Worm (Caenorhabditis elegans) whole organism, L2 larva: ENCODE results near the gene spp-14.

Source experiments
- ama-1 ChIP-seq: fragments of 150-350 bp; optimal IDR thresholded peaks from 2 replicates; lab custom pipeline; 2018; ENCODE audit warnings: inconsistent platforms
- egl-27 ChIP-seq: sonication (generic microtip); optimal IDR thresholded peaks from 3 replicates; lab custom pipeline; 2017; ENCODE audit warnings: missing biosample characterization, missing genetic modification reagents, missing genetic modification characterization
- fos-1 ChIP-seq: fragments of 150-350 bp; optimal IDR thresholded peaks from 2 replicates; lab custom pipeline; 2014; ENCODE audit warnings: missing biosample characterization, missing genetic modification characterization
- zag-1 ChIP-seq: fragments of 150-350 bp; optimal IDR thresholded peaks from 2 replicates; lab custom pipeline; 2014; ENCODE audit warnings: missing biosample characterization, missing genetic modification characterization

- no peak for TF ChIP-seq ama-1
- TF ChIP-seq zag-1 (tag; lab: Kevin White, UChicago) = no peak
- no peak for TF ChIP-seq fos-1 (tag; lab: Kevin White, UChicago)
- TF ChIP-seq egl-27 (tag; lab: Kevin White, UChicago) = no peak
These were observed 572 bp downstream of the spp-14 start for ce11 chrX:7726351-7726750.
